Fruit fly (Drosophila melanogaster) whole organism, prepupa: ENCODE measurements around the gene CG31960.

Experiments
- CG16779 ChIP-seq: fragments of 200-800 bp; sonication (Bioruptor generic); optimal IDR thresholded peaks from 3 replicates; lab custom pipeline; 2017; ENCODE audit warnings: missing biosample characterization, mild to moderate bottlenecking, missing genetic modification characterization
- CG3032 ChIP-seq: fragments of 200-800 bp; optimal IDR thresholded peaks from 2 replicates; lab custom pipeline; 2019; ENCODE audit warnings: missing biosample characterization, mild to moderate bottlenecking, missing genetic modification characterization, moderate library complexity
- CG31627 ChIP-seq: fragments of 200-800 bp; sonication (Bioruptor generic); optimal IDR thresholded peaks from 3 replicates; lab custom pipeline; 2016; ENCODE audit warnings: missing biosample characterization, missing genetic modification characterization
- CG6163 ChIP-seq: fragments of 200-800 bp; sonication (Bioruptor generic); IDR thresholded peaks from 3 replicates; pipeline ENCODE4 v1.3.6; 2022; ENCODE audit warnings: missing biosample characterization, missing genetic modification characterization
- CG9139 ChIP-seq: fragments of 200-800 bp; sonication (Bioruptor generic); optimal IDR thresholded peaks from 3 replicates; lab custom pipeline; 2017; ENCODE audit warnings: missing biosample characterization, mild to moderate bottlenecking, missing genetic modification characterization
- Eip75B ChIP-seq: fragments of 200-800 bp; sonication (Bioruptor generic); optimal IDR thresholded peaks from 3 replicates; lab custom pipeline; 2016; ENCODE audit warnings: missing biosample characterization, missing genetic modification characterization
- Eip78C ChIP-seq: fragments of 200-800 bp; sonication (Bioruptor generic); peaks from one replicate; lab custom pipeline; 2016; ENCODE audit warnings: missing biosample characterization, missing genetic modification characterization
- Gug ChIP-seq: fragments of 200-800 bp; sonication (Bioruptor generic); IDR thresholded peaks from 2 replicates; pipeline ENCODE4 v1.3.6; 2022; ENCODE audit warnings: missing biosample characterization, missing genetic modification characterization
- OdsH ChIP-seq: fragments of 200-800 bp; sonication (Bioruptor generic); optimal IDR thresholded peaks from 3 replicates; lab custom pipeline; 2016; ENCODE audit warnings: missing biosample characterization, missing genetic modification characterization
- acj6 ChIP-seq: fragments of 200-800 bp; sonication (Bioruptor generic); optimal IDR thresholded peaks from 3 replicates; lab custom pipeline; 2016; ENCODE audit warnings: missing biosample characterization, missing genetic modification characterization
- fd59A ChIP-seq: fragments of 200-800 bp; sonication (Bioruptor generic); optimal IDR thresholded peaks from 2 replicates; lab custom pipeline; 2017; ENCODE audit warnings: missing biosample characterization, mild to moderate bottlenecking, missing genetic modification characterization, missing genetic modification reagents
- fkh ChIP-seq: fragments of 200-800 bp; sonication (Bioruptor generic); optimal IDR thresholded peaks from 3 replicates; lab custom pipeline; 2017; ENCODE audit warnings: missing biosample characterization, mild to moderate bottlenecking, missing genetic modification characterization, moderate library complexity
- lz ChIP-seq: fragments of 200-800 bp; sonication (Bioruptor generic); optimal IDR thresholded peaks from 3 replicates; lab custom pipeline; 2016; ENCODE audit warnings: missing biosample characterization, missing genetic modification characterization
- net ChIP-seq: fragments of 200-800 bp; sonication (Bioruptor generic); optimal IDR thresholded peaks from 3 replicates; lab custom pipeline; 2016; ENCODE audit warnings: missing biosample characterization, missing genetic modification characterization
- salr ChIP-seq, 2 experiments: fragments of 200-800 bp; sonication (Bioruptor generic); optimal IDR thresholded peaks; 3 replicates each; lab custom pipeline; 2016 to 2018; ENCODE audit warnings: missing biosample characterization in 2 of 2, missing genetic modification characterization in 2 of 2, mild to moderate bottlenecking in 1 of 2
- ss ChIP-seq, 2 experiments: fragments of 200-800 bp; sonication (Bioruptor generic); optimal IDR thresholded peaks; 2 replicates in 1 of 2; 3 replicates in 1 of 2; lab custom pipeline; 2017 to 2018; ENCODE audit warnings: mild to moderate bottlenecking in 2 of 2, missing biosample characterization in 2 of 2, missing genetic modification characterization in 2 of 2, moderate library complexity in 1 of 2

The CG31960 gene

dm6 chr2L:3835221-3835620 lies 50.5 kb downstream of the CG31960 start:
- no peak for TF ChIP-seq fd59A (GFP tag; lab: Kevin White, UChicago)
- TF ChIP-seq Eip75B (GFP tag; lab: Kevin White, UChicago), result no peak
- peak; percentile 43 for TF ChIP-seq Eip78C
- TF ChIP-seq net (GFP tag; lab: Kevin White, UChicago), result no peak
- TF ChIP-seq Gug (GFP tag; lab: Robert Waterston, UW), result no peak
- no peak for TF ChIP-seq salr (GFP tag; optimal IDR thresholded peaks at IDR 0.05; lab: Kevin White, UChicago)
- TF ChIP-seq acj6, result no peak
- no peak for TF ChIP-seq CG3032 (tag; lab: Kevin White, UChicago)
- peak; percentile 28 for TF ChIP-seq fkh
- TF ChIP-seq CG31627, result no peak
- TF ChIP-seq OdsH (GFP tag; lab: Kevin White, UChicago), result no peak
- no peak for TF ChIP-seq CG9139
- TF ChIP-seq ss (GFP tag; optimal IDR thresholded peaks at IDR 0.05; lab: Kevin White, UChicago), result peak in 1 of 2 experiments; percentile 2
- no peak for TF ChIP-seq CG16779
- TF ChIP-seq lz (GFP tag; lab: Kevin White, UChicago), result no peak
- TF ChIP-seq CG6163, result peak; percentile 71; the same call in 2 of the 3 replicates
- TF ChIP-seq, all 60 proteins: peak for 4
